Fruit fly (Drosophila melanogaster) whole organism, embryonic: ENCODE data around the gene Cul6.

Experiments
- Ada2b ChIP-seq: fragments of 200-800 bp; sonication (Bioruptor generic); IDR thresholded peaks from 2 replicates; pipeline ENCODE4 v1.3.6; 2022; ENCODE audit warnings: missing biosample characterization, missing genetic modification characterization
- Atf6 ChIP-seq: fragments of 200-800 bp; sonication (Bioruptor generic); IDR thresholded peaks from 2 replicates; pipeline ENCODE4 v1.3.6; 2022; ENCODE audit warnings: missing biosample characterization, missing genetic modification characterization
- CG10209 ChIP-seq: fragments of 200-800 bp; sonication (Bioruptor generic); optimal IDR thresholded peaks from 3 replicates; lab custom pipeline; 2017; ENCODE audit warnings: missing biosample characterization, mild to moderate bottlenecking, missing genetic modification characterization, missing genetic modification reagents
- CG12071 ChIP-seq: fragments of 200-800 bp; sonication (Bioruptor generic); optimal IDR thresholded peaks from 3 replicates; lab custom pipeline; 2018; ENCODE audit warnings: missing biosample characterization, mild to moderate bottlenecking, missing genetic modification characterization
- CG14965 ChIP-seq: fragments of 200-800 bp; sonication (Bioruptor generic); optimal IDR thresholded peaks from 2 replicates; lab custom pipeline; 2016; ENCODE audit warnings: missing biosample characterization, missing genetic modification characterization, borderline replicate concordance
- CG15269 ChIP-seq: fragments of 200-800 bp; sonication (Bioruptor generic); optimal IDR thresholded peaks from 2 replicates; lab custom pipeline; 2018; ENCODE audit warnings: missing biosample characterization, mild to moderate bottlenecking, missing genetic modification characterization, moderate library complexity
- CG15479 ChIP-seq: fragments of 200-800 bp; sonication (Bioruptor generic); optimal IDR thresholded peaks from 3 replicates; lab custom pipeline; 2019; ENCODE audit warnings: missing biosample characterization, mild to moderate bottlenecking, missing genetic modification characterization, moderate library complexity
- CG34224 ChIP-seq: fragments of 200-800 bp; sonication (Bioruptor generic); IDR thresholded peaks from 3 replicates; pipeline ENCODE4 v1.3.6; 2022; ENCODE audit warnings: missing biosample characterization, missing genetic modification characterization; ENCODE audit not compliant: partially characterized antibody
- CG34376 ChIP-seq: fragments of 200-800 bp; sonication (Bioruptor generic); optimal IDR thresholded peaks from 2 replicates; lab custom pipeline; 2018; ENCODE audit warnings: missing biosample characterization, mild to moderate bottlenecking, missing genetic modification characterization
- CG3847 ChIP-seq: fragments of 200-800 bp; sonication (Bioruptor generic); IDR thresholded peaks from 2 replicates; pipeline ENCODE4 v1.3.6; 2022; ENCODE audit warnings: missing biosample characterization, missing genetic modification characterization
- CG5245 ChIP-seq: fragments of 200-800 bp; sonication (Bioruptor generic); optimal IDR thresholded peaks from 3 replicates; lab custom pipeline; 2016; ENCODE audit warnings: missing biosample characterization, missing genetic modification characterization
- CG5953 ChIP-seq: fragments of 200-800 bp; sonication (Bioruptor generic); IDR thresholded peaks from 2 replicates; pipeline ENCODE4 v1.3.6; 2022; ENCODE audit warnings: missing biosample characterization, missing genetic modification characterization
- CG7271 ChIP-seq: fragments of 200-800 bp; sonication (Bioruptor generic); optimal IDR thresholded peaks from 2 replicates; lab custom pipeline; 2018; ENCODE audit warnings: missing biosample characterization, mild to moderate bottlenecking, missing genetic modification characterization, moderate library complexity
- CG7745 ChIP-seq: fragments of 200-800 bp; sonication (Bioruptor generic); optimal IDR thresholded peaks from 2 replicates; lab custom pipeline; 2018; ENCODE audit warnings: missing biosample characterization, mild to moderate bottlenecking, missing genetic modification characterization, moderate library complexity
- CG7963 ChIP-seq: fragments of 200-800 bp; sonication (Bioruptor generic); IDR thresholded peaks from 3 replicates; pipeline ENCODE4 v1.3.6; 2022; ENCODE audit warnings: missing biosample characterization, missing genetic modification characterization; ENCODE audit not compliant: partially characterized antibody
- CG8281 ChIP-seq: fragments of 200-800 bp; sonication (Bioruptor generic); optimal IDR thresholded peaks from 2 replicates; lab custom pipeline; 2018; ENCODE audit warnings: missing biosample characterization, mild to moderate bottlenecking, missing genetic modification characterization, moderate library complexity
- CG8359 ChIP-seq: fragments of 200-800 bp; sonication (Bioruptor generic); optimal IDR thresholded peaks from 2 replicates; lab custom pipeline; 2017; ENCODE audit warnings: missing biosample characterization, mild to moderate bottlenecking, missing genetic modification characterization, borderline replicate concordance
- CG9876 ChIP-seq: fragments of 200-800 bp; sonication (Bioruptor generic); optimal IDR thresholded peaks from 2 replicates; lab custom pipeline; 2016; ENCODE audit warnings: missing biosample characterization, missing genetic modification characterization
- D19A ChIP-seq: fragments of 200-800 bp; optimal IDR thresholded peaks from 3 replicates; lab custom pipeline; 2019; ENCODE audit warnings: missing biosample characterization, mild to moderate bottlenecking, missing genetic modification characterization, moderate library complexity
- Ets65A ChIP-seq: fragments of 200-800 bp; sonication (Bioruptor generic); peaks from one replicate; lab custom pipeline; 2016; ENCODE audit warnings: missing biosample characterization, missing genetic modification characterization
- GATAe ChIP-seq: fragments of 200-800 bp; sonication (Bioruptor generic); conservative IDR thresholded peaks from 2 replicates; pipeline ENCODE4 v1.3.6; 2022; ENCODE audit warnings: missing biosample characterization, missing genetic modification characterization
- HLHmδ ChIP-seq: fragments of 200-800 bp; sonication (Bioruptor generic); optimal IDR thresholded peaks from 2 replicates; lab custom pipeline; 2018; ENCODE audit warnings: missing biosample characterization, mild to moderate bottlenecking, missing genetic modification characterization, moderate library complexity
- Hmr ChIP-seq: fragments of 200-800 bp; sonication (Bioruptor generic); optimal IDR thresholded peaks from 3 replicates; lab custom pipeline; 2017; ENCODE audit warnings: mild to moderate bottlenecking, missing biosample characterization, missing genetic modification reagents, missing genetic modification characterization
- Hr39 ChIP-seq: fragments of >200 bp; optimal IDR thresholded peaks from 2 replicates; lab custom pipeline; 2017
- Hr78 ChIP-seq, 2 experiments: fragments of 200-800 bp in 1 of 2; fragments of >200 bp in 1 of 2; sonication (Bioruptor generic) in 1 of 2; optimal IDR thresholded peaks; 2 replicates each; lab custom pipeline; 2017 to 2019; ENCODE audit warnings: missing biosample characterization in 2 of 2, missing genetic modification characterization in 2 of 2, mild to moderate bottlenecking in 1 of 2, moderate library complexity in 1 of 2
- Kr ChIP-seq: fragments of 200-800 bp; sonication (Bioruptor generic); optimal IDR thresholded peaks from 2 replicates; lab custom pipeline; 2017; ENCODE audit warnings: missing biosample characterization, mild to moderate bottlenecking, missing genetic modification characterization
- Lim3 ChIP-seq: fragments of 200-800 bp; sonication (Bioruptor generic); IDR thresholded peaks from 2 replicates; pipeline ENCODE4 v1.3.6; 2022; ENCODE audit warnings: missing biosample characterization, missing genetic modification characterization
- Ravus ChIP-seq: fragments of 200-800 bp; sonication (Bioruptor generic); IDR thresholded peaks from 2 replicates; pipeline ENCODE4 v1.3.6; 2022; ENCODE audit warnings: missing biosample characterization, missing genetic modification characterization
- Spps ChIP-seq: fragments of 200-800 bp; sonication (Bioruptor generic); optimal IDR thresholded peaks from 2 replicates; lab custom pipeline; 2018; ENCODE audit warnings: missing biosample characterization, mild to moderate bottlenecking, missing genetic modification characterization
- aop ChIP-seq: fragments of 200-800 bp; sonication (Bioruptor generic); IDR thresholded peaks from 2 replicates; pipeline ENCODE4 v1.3.6; 2022; ENCODE audit warnings: missing biosample characterization, missing genetic modification characterization
- ara ChIP-seq: fragments of 200-800 bp; sonication (Bioruptor generic); IDR thresholded peaks from 2 replicates; pipeline ENCODE4 v1.3.6; 2022; ENCODE audit warnings: missing biosample characterization, missing genetic modification characterization
- cas ChIP-seq: fragments of 200-800 bp; sonication (Bioruptor generic); IDR thresholded peaks from 2 replicates; pipeline ENCODE4 v1.3.6; 2022; ENCODE audit warnings: missing biosample characterization, missing genetic modification characterization
- da ChIP-seq: fragments of 200-800 bp; sonication (Bioruptor generic); optimal IDR thresholded peaks from 2 replicates; lab custom pipeline; 2016; ENCODE audit warnings: missing biosample characterization, missing genetic modification characterization
- ems ChIP-seq: fragments of 200-800 bp; sonication (Bioruptor generic); optimal IDR thresholded peaks from 3 replicates; lab custom pipeline; 2016; ENCODE audit warnings: missing biosample characterization, missing genetic modification characterization
- eve ChIP-seq, 2 experiments: fragments of >200 bp; optimal IDR thresholded peaks; 2 replicates each; lab custom pipeline; 2017; ENCODE audit warnings: missing biosample characterization in 2 of 2, missing genetic modification characterization in 2 of 2
- hth ChIP-seq: fragments of >200 bp; optimal IDR thresholded peaks from 2 replicates; lab custom pipeline; 2017; ENCODE audit warnings: inconsistent platforms
- inv ChIP-seq: fragments of 200-800 bp; sonication (Bioruptor generic); IDR thresholded peaks from 2 replicates; pipeline ENCODE4 v1.3.6; 2022; ENCODE audit warnings: missing biosample characterization, missing genetic modification characterization; ENCODE audit not compliant: partially characterized antibody
- jumu ChIP-seq: fragments of 200-800 bp; sonication (Bioruptor generic); optimal IDR thresholded peaks from 3 replicates; lab custom pipeline; 2016; ENCODE audit warnings: missing biosample characterization, missing genetic modification characterization
- lilli ChIP-seq: fragments of 200-800 bp; sonication (Bioruptor generic); optimal IDR thresholded peaks from 3 replicates; lab custom pipeline; 2016; ENCODE audit warnings: missing biosample characterization, missing genetic modification characterization
- lmd ChIP-seq: fragments of 200-800 bp; sonication (Bioruptor generic); IDR thresholded peaks from 2 replicates; pipeline ENCODE4 v1.3.6; 2022; ENCODE audit warnings: missing biosample characterization, missing genetic modification characterization
- prd ChIP-seq, 3 experiments: fragments of >200 bp in 2 of 3; fragments of 200-800 bp in 1 of 3; sonication (Bioruptor generic) in 1 of 3; optimal IDR thresholded peaks in 2 of 3; IDR thresholded peaks in 1 of 3; 2 replicates in 2 of 3; 3 replicates in 1 of 3; pipeline versions ENCODE4 v1.3.6 to Lab custom; 2017 to 2022; ENCODE audit warnings: missing biosample characterization in 1 of 3, missing genetic modification characterization in 1 of 3
- schlank ChIP-seq: fragments of 200-800 bp; sonication (Bioruptor generic); optimal IDR thresholded peaks from 2 replicates; lab custom pipeline; 2018; ENCODE audit warnings: missing biosample characterization, mild to moderate bottlenecking, missing genetic modification characterization
- stc ChIP-seq: fragments of 200-800 bp; sonication (Bioruptor generic); IDR thresholded peaks from 2 replicates; pipeline ENCODE4 v1.3.6; 2022; ENCODE audit warnings: missing biosample characterization, missing genetic modification characterization
- stwl ChIP-seq: fragments of 200-800 bp; sonication (Bioruptor generic); optimal IDR thresholded peaks from 3 replicates; lab custom pipeline; 2018; ENCODE audit warnings: missing biosample characterization, mild to moderate bottlenecking, missing genetic modification characterization, moderate library complexity
- tll ChIP-seq, 2 experiments: fragments of 200-800 bp in 1 of 2; fragments of >200 bp in 1 of 2; sonication (Bioruptor generic) in 1 of 2; optimal IDR thresholded peaks; 2 replicates each; lab custom pipeline; 2017 to 2019; ENCODE audit warnings: missing biosample characterization in 2 of 2, missing genetic modification characterization in 2 of 2, mild to moderate bottlenecking in 1 of 2, moderate library complexity in 1 of 2
- vvl ChIP-seq: fragments of 200-800 bp; sonication (Bioruptor generic); IDR thresholded peaks from 2 replicates; pipeline ENCODE4 v1.3.6; 2022; ENCODE audit warnings: missing biosample characterization, missing genetic modification characterization

Cul6 gene

DNA sequence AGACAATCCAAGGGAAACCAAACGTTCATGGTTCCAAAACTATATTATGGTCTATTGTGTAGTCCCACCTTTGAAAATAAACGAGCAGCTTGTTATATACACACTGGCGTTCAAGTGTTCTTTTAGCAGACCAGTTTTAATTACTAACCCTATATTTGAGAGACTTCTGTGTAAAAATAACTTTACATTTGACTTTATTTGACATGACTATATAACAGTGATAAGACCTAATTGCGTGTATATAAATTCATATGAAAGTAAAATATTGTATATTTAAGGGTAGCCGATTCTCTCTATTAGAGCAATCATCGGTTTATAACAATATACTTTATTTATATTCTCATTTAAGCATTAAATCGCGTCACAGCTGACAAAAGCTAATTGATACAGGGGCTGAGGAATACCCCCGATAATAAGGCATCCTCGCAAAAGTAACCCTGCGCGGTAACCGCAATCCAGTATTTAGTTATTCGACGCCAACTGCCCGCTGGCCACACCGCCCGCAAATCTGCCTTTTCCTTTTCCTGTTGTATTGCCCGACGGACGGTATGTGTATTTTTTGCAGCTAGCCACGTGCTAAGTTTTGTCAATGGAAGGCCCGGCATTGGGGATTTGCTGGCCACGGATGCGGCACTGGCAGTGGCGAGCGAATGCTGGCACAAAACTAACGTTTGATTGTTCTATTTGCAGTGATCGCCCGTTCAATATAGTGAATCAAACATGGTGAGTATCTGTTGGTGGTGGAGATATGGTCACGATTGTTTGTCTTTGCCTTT is 30.0 kb upstream of the Cul6 start, which contains the start of gene RpS4 (continued):
- TF ChIP-seq stc (GFP tag; lab: Robert Waterston, UW) (peak; percentile 84), CG5245 (GFP tag; lab: Kevin White, UChicago) (peak; percentile 86), CG10209 (GFP tag; lab: Kevin White, UChicago) (peak; percentile 90), eve (GFP tag; optimal IDR thresholded peaks at IDR 0.05; lab: Kevin White, UChicago) (no peak), lilli (peak; percentile 74), CG7271 (tag; lab: Kevin White, UChicago) (peak; percentile 97), schlank (tag; lab: Kevin White, UChicago) (peak; percentile 95), jumu (peak; percentile 57), Ets65A (peak; percentile 98), lmd (peak; percentile 82), Hr39 (lab: Kevin White, UChicago) (no peak), CG14965 (GFP tag; lab: Kevin White, UChicago) (peak; percentile 67), CG34376 (GFP tag; lab: Kevin White, UChicago) (peak; percentile 99), CG34224 (GFP tag; lab: Robert Waterston, UW) (no peak), D19A (tag; lab: Kevin White, UChicago) (peak; percentile 43), CG7963 (no peak), stwl (tag; lab: Kevin White, UChicago) (peak; percentile 69), Hmr (peak; percentile 96), CG15479 (GFP tag; lab: Kevin White, UChicago) (peak; percentile 34), GATAe (GFP tag; lab: Robert Waterston, UW) (peak; percentile 43; the same call in 1 of the 2 replicates), Spps (peak; percentile 75), CG12071 (peak; percentile 98), Kr (GFP tag; lab: Kevin White, UChicago) (peak; percentile 93), CG3847 (GFP tag; lab: Robert Waterston, UW) (peak; percentile 85), Hr78 (GFP tag; optimal IDR thresholded peaks at IDR 0.05; lab: Kevin White, UChicago) (peak in 1 of 2 experiments; percentile 28), hth (lab: Kevin White, UChicago) (no peak), Atf6 (GFP tag; lab: Robert Waterston, UW) (peak; percentile 81), Ravus (GFP tag; lab: Robert Waterston, UW) (peak; percentile 1; the same call in 1 of the 2 replicates), Ada2b (GFP tag; lab: Robert Waterston, UW) (peak; percentile 53), CG15269 (tag; lab: Kevin White, UChicago) (peak; percentile 85), ems (GFP tag; lab: Kevin White, UChicago) (peak; percentile 79), aop (GFP tag; lab: Robert Waterston, UW) (no peak), CG7745 (tag; lab: Kevin White, UChicago) (peak; percentile 83), prd (optimal IDR thresholded peaks at IDR 0.05; lab: Kevin White, UChicago) (no peak), prd (GFP tag; IDR thresholded peaks at IDR 0.05; lab: Robert Waterston, UW) (peak; percentile 73), CG9876 (GFP tag; lab: Kevin White, UChicago) (peak; percentile 88), HLHmδ (GFP tag; lab: Kevin White, UChicago) (peak; percentile 100), CG5953 (GFP tag; lab: Robert Waterston, UW) (peak; percentile 83), Lim3 (GFP tag; lab: Robert Waterston, UW) (0 out of 2 replicates have a peak, but pooled peaks have one; percentile 51), CG8281 (peak; percentile 73), da (peak; percentile 82), CG8359 (GFP tag; lab: Kevin White, UChicago) (peak; percentile 85), inv (GFP tag; lab: Robert Waterston, UW) (0 out of 2 replicates have a peak, but pooled peaks have one; percentile 13), cas (GFP tag; lab: Robert Waterston, UW) (peak; percentile 26; the same call in 1 of the 2 replicates), vvl (GFP tag; lab: Robert Waterston, UW) (peak; percentile 91), tll (GFP tag; optimal IDR thresholded peaks at IDR 0.05; lab: Kevin White, UChicago) (peak; percentile 32 to 33), ara (GFP tag; lab: Robert Waterston, UW) (peak; percentile 77)
